Fruit fly (Drosophila melanogaster) whole organism, adult: Measurements from ENCODE around the gene Tyler.

Experiments
- CG1620 ChIP-seq: fragments of 200-800 bp; sonication (Bioruptor generic); optimal IDR thresholded peaks from 2 replicates; lab custom pipeline; 2016; ENCODE audit warnings: missing biosample characterization, missing genetic modification characterization
- tj ChIP-seq: fragments of 200-800 bp; sonication (Bioruptor generic); optimal IDR thresholded peaks from 3 replicates; lab custom pipeline; 2017; ENCODE audit warnings: missing biosample characterization, mild to moderate bottlenecking, missing genetic modification characterization, moderate library complexity

- TF ChIP-seq tj (no peak), CG1620 (GFP tag; lab: Kevin White, UChicago) (no peak)
Measured at dm6 chrX:19595862-19596261, 15.5 kb upstream of the Tyler start.
